Worm (Caenorhabditis elegans) whole organism, L2 larva: Measurements from ENCODE around the gene C33C12.12.

Source experiments
- ama-1 ChIP-seq: fragments of 150-350 bp; optimal IDR thresholded peaks from 2 replicates; lab custom pipeline; 2018; ENCODE audit warnings: inconsistent platforms
- blmp-1 ChIP-seq: sonication (generic microtip); optimal IDR thresholded peaks from 2 replicates; lab custom pipeline; 2017; ENCODE audit warnings: missing genetic modification characterization, mild to moderate bottlenecking, missing compliant biosample characterization, antibody characterized with exemption, moderate library complexity; ENCODE audit not compliant: insufficient read depth
- elt-3 ChIP-seq: sonication (generic microtip); optimal IDR thresholded peaks from 2 replicates; lab custom pipeline; 2017; ENCODE audit warnings: missing biosample characterization, missing genetic modification characterization
- gmeb-1 ChIP-seq: fragments of 150-350 bp; optimal IDR thresholded peaks from 2 replicates; lab custom pipeline; 2014; ENCODE audit warnings: missing biosample characterization, missing genetic modification characterization
- lsy-2 ChIP-seq, 2 experiments: fragments of 150-350 bp in 1 of 2; sonication (generic microtip) in 1 of 2; optimal IDR thresholded peaks; 2 replicates each; lab custom pipeline; 2014 to 2017; ENCODE audit warnings: missing biosample characterization in 2 of 2, missing genetic modification characterization in 2 of 2
- nhr-11 ChIP-seq: fragments of 150-350 bp; optimal IDR thresholded peaks from 2 replicates; lab custom pipeline; 2014; ENCODE audit warnings: missing biosample characterization, missing genetic modification characterization
- nhr-12 ChIP-seq: fragments of 150-350 bp; optimal IDR thresholded peaks from 2 replicates; lab custom pipeline; 2014; ENCODE audit warnings: missing biosample characterization, missing genetic modification characterization
- nhr-77 ChIP-seq: fragments of 150-350 bp; optimal IDR thresholded peaks from 2 replicates; lab custom pipeline; 2014; ENCODE audit warnings: missing biosample characterization, missing genetic modification characterization
- snpc-4 ChIP-seq: fragments of 150-350 bp; optimal IDR thresholded peaks from 2 replicates; lab custom pipeline; 2014; ENCODE audit warnings: missing biosample characterization, missing genetic modification characterization
- zag-1 ChIP-seq: fragments of 150-350 bp; optimal IDR thresholded peaks from 2 replicates; lab custom pipeline; 2014; ENCODE audit warnings: missing biosample characterization, missing genetic modification characterization

- TF ChIP-seq lsy-2 (tag; optimal IDR thresholded peaks at IDR 0.05; lab: Kevin White, UChicago) (no peak), ama-1 (no peak), gmeb-1 (tag; lab: Kevin White, UChicago) (no peak), nhr-11 (tag; lab: Kevin White, UChicago) (no peak), snpc-4 (tag; lab: Kevin White, UChicago) (no peak), elt-3 (no peak), zag-1 (no peak), nhr-12 (no peak), nhr-77 (tag; lab: Kevin White, UChicago) (no peak), blmp-1 (tag; lab: Kevin White, UChicago) (no peak)
Observed at ce11 chrII:2122762-2123161, 47.2 kb downstream of the C33C12.12 start.
